Worm (Caenorhabditis elegans) whole organism, early embryonic: ENCODE results near the gene fbxa-166.

Experiments
- aly-1 ChIP-seq: sonication (generic microtip); optimal IDR thresholded peaks from 2 replicates; lab custom pipeline; 2016; ENCODE audit warnings: missing genetic modification characterization, missing compliant biosample characterization
- ama-1 ChIP-seq: fragments of 150-350 bp; optimal IDR thresholded peaks from 2 replicates; lab custom pipeline; 2014
- ceh-36 ChIP-seq: sonication (generic microtip); optimal IDR thresholded peaks from 2 replicates; lab custom pipeline; 2016; ENCODE audit warnings: missing genetic modification characterization, inconsistent platforms, missing compliant biosample characterization
- flt-1 ChIP-seq: fragments of 200-800 bp; sonication (Bioruptor generic); IDR thresholded peaks from 2 replicates; pipeline ENCODE4 v1.3.6; 2022; ENCODE audit warnings: missing genetic modification characterization, missing compliant biosample characterization
- hmg-4 ChIP-seq: fragments of 200-800 bp; sonication (Bioruptor generic); optimal IDR thresholded peaks from 2 replicates; lab custom pipeline; 2018; ENCODE audit warnings: mild to moderate bottlenecking, missing genetic modification characterization, missing compliant biosample characterization
- pes-1 ChIP-seq: fragments of 200-800 bp; sonication (Bioruptor generic); IDR thresholded peaks from 2 replicates; pipeline ENCODE4 v1.3.6; 2022; ENCODE audit warnings: missing genetic modification reagents, missing genetic modification characterization, missing compliant biosample characterization
- tbx-37 ChIP-seq: fragments of 200-800 bp; sonication (Bioruptor generic); conservative IDR thresholded peaks from 2 replicates; pipeline ENCODE4 v1.3.6; 2022; ENCODE audit warnings: missing genetic modification reagents, missing genetic modification characterization, missing compliant biosample characterization
- tra-4 ChIP-seq: sonication (generic microtip); optimal IDR thresholded peaks from 2 replicates; lab custom pipeline; 2017; ENCODE audit warnings: missing genetic modification characterization, missing compliant biosample characterization

DNA sequence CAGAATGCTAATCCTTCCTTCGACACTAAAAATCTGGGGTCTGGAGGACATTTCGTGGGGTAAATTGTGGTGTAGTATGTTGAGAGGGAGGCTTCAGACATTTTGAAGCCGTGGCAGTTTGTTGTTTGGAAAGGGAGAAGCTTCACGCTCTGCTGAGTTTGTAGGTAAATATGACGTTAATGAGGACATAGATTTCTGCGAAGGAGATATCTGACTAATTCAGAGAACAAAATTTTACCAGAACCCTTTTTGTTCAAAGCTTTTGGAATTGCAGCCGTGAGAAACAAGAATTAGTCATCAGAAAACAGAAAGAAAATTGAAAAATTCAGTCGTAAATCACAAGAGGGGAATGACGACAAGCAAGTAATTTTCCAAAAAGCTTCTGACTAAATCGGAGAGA, 21.6 kb upstream of the fbxa-166 start, which contains the start of gene srh-72:
- no peak for TF ChIP-seq ceh-36 (tag; lab: Kevin White, UChicago)
- no peak for TF ChIP-seq tra-4 (tag; lab: Kevin White, UChicago)
- TF ChIP-seq pes-1 (GFP tag; lab: Robert Waterston, UW), result no peak
- no peak for TF ChIP-seq tbx-37
- no peak for TF ChIP-seq hmg-4 (GFP tag; lab: Kevin White, UChicago)
- no peak for TF ChIP-seq flt-1
- no peak for TF ChIP-seq aly-1 (tag; lab: Kevin White, UChicago)
- TF ChIP-seq ama-1 (lab: Kevin White, UChicago), result no peak
